Worm (Caenorhabditis elegans): ENCODE measurements around the gene ptr-4.

DNA sequence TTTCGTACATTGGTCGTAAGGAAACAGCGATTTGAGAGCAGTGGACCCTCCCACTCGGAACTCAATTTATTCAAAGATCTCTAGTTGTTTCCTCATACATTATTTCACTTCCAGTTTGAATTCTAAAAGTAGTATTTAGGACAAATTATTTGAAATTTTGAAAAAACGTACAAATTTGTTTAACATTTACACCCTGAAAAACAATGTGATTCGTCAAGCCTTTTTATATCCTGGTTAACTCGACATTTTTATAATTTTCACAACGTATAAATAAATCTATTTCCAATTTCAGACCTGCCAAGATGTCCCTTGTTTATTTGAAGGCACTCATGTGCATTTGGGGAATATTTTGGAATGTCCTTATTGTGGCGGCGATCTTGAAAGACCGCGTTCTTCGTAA, 49.7 kb upstream of the ptr-4 start, which contains the start of gene C15H9.3:
- TF ChIP-seq jun-1 (tag; optimal IDR thresholded peaks at IDR 0.05), result no peak
- no peak for TF ChIP-seq ztf-11 (tag; optimal IDR thresholded peaks at IDR 0.05)
- TF ChIP-seq elt-3 (tag; optimal IDR thresholded peaks at IDR 0.05), result no peak
- TF ChIP-seq pqm-1 (tag; optimal IDR thresholded peaks at IDR 0.05), result no peak
- TF ChIP-seq egl-5 (tag; optimal IDR thresholded peaks at IDR 0.05), result no peak
- TF ChIP-seq lin-39 (tag; optimal IDR thresholded peaks at IDR 0.05), result no peak
- TF ChIP-seq skn-1 (tag; optimal IDR thresholded peaks at IDR 0.05), result no peak
- no peak for TF ChIP-seq nhr-28 (tag; optimal IDR thresholded peaks at IDR 0.05)
- TF ChIP-seq mml-1 (tag; optimal IDR thresholded peaks at IDR 0.05), result no peak
